Fruit fly (Drosophila melanogaster) whole organism, embryonic: Measurements from ENCODE around the gene CG4382.

ENCODE experiments used
- B-H2 ChIP-seq: fragments of 200-800 bp; sonication (Bioruptor generic); optimal IDR thresholded peaks from 2 replicates; lab custom pipeline; 2018; ENCODE audit warnings: missing biosample characterization, mild to moderate bottlenecking, missing genetic modification characterization
- CG10321 ChIP-seq: fragments of 200-800 bp; sonication (Bioruptor generic); IDR thresholded peaks from 2 replicates; pipeline ENCODE4 v1.3.6; 2022; ENCODE audit warnings: missing biosample characterization, missing genetic modification characterization
- CG10366 ChIP-seq: fragments of 200-800 bp; sonication (Bioruptor generic); IDR thresholded peaks from 2 replicates; pipeline ENCODE4 v1.3.6; 2022; ENCODE audit warnings: missing biosample characterization, missing genetic modification characterization
- CG11247 ChIP-seq: fragments of 200-800 bp; sonication (Bioruptor generic); IDR thresholded peaks from 2 replicates; pipeline ENCODE4 v1.3.6; 2022; ENCODE audit warnings: missing biosample characterization, missing genetic modification characterization
- CG14014 ChIP-seq: fragments of 200-800 bp; sonication (Bioruptor generic); IDR thresholded peaks from 2 replicates; pipeline ENCODE4 v1.3.6; 2022; ENCODE audit warnings: missing biosample characterization, missing genetic modification characterization
- CG1603 ChIP-seq: fragments of 200-800 bp; sonication (Bioruptor generic); optimal IDR thresholded peaks from 2 replicates; lab custom pipeline; 2019; ENCODE audit warnings: missing biosample characterization, mild to moderate bottlenecking, missing genetic modification characterization, moderate library complexity
- CG16779 ChIP-seq: fragments of 200-800 bp; sonication (Bioruptor generic); IDR thresholded peaks from 2 replicates; pipeline ENCODE4 v1.3.6; 2022; ENCODE audit warnings: missing biosample characterization, missing genetic modification characterization
- CG16815 ChIP-seq: fragments of 200-800 bp; sonication (Bioruptor generic); optimal IDR thresholded peaks from 3 replicates; lab custom pipeline; 2017; ENCODE audit warnings: missing biosample characterization, mild to moderate bottlenecking, missing genetic modification characterization
- CG18619 ChIP-seq: fragments of 200-800 bp; sonication (Bioruptor generic); optimal IDR thresholded peaks from 3 replicates; lab custom pipeline; 2017; ENCODE audit warnings: missing biosample characterization, mild to moderate bottlenecking, missing genetic modification characterization
- CG2678 ChIP-seq: fragments of 200-800 bp; sonication (Bioruptor generic); optimal IDR thresholded peaks from 3 replicates; lab custom pipeline; 2019; ENCODE audit warnings: missing biosample characterization, mild to moderate bottlenecking, missing genetic modification characterization, moderate library complexity
- CG3065 ChIP-seq: fragments of 200-800 bp; sonication (Bioruptor generic); optimal IDR thresholded peaks from 2 replicates; lab custom pipeline; 2016; ENCODE audit warnings: missing biosample characterization, missing genetic modification characterization
- CG32767 ChIP-seq: fragments of 200-800 bp; sonication (Bioruptor generic); IDR thresholded peaks from 2 replicates; pipeline ENCODE4 v1.3.6; 2022; ENCODE audit warnings: missing biosample characterization, missing genetic modification characterization
- CG32772 ChIP-seq: fragments of 200-800 bp; sonication (Bioruptor generic); IDR thresholded peaks from 2 replicates; pipeline ENCODE4 v1.3.6; 2022; ENCODE audit warnings: missing biosample characterization, missing genetic modification characterization
- CG3281 ChIP-seq: fragments of 200-800 bp; sonication (Bioruptor generic); optimal IDR thresholded peaks from 3 replicates; lab custom pipeline; 2017; ENCODE audit warnings: missing biosample characterization, mild to moderate bottlenecking, missing genetic modification characterization
- CG33213 ChIP-seq: fragments of 200-800 bp; sonication (Bioruptor generic); optimal IDR thresholded peaks from 3 replicates; lab custom pipeline; 2016; ENCODE audit warnings: missing biosample characterization, missing genetic modification characterization
- CG34224 ChIP-seq: fragments of 200-800 bp; sonication (Bioruptor generic); IDR thresholded peaks from 3 replicates; pipeline ENCODE4 v1.3.6; 2022; ENCODE audit warnings: missing biosample characterization, missing genetic modification characterization; ENCODE audit not compliant: partially characterized antibody
- CG34376 ChIP-seq: fragments of 200-800 bp; sonication (Bioruptor generic); optimal IDR thresholded peaks from 2 replicates; lab custom pipeline; 2018; ENCODE audit warnings: missing biosample characterization, mild to moderate bottlenecking, missing genetic modification characterization
- CG4424 ChIP-seq: fragments of 200-800 bp; sonication (Bioruptor generic); optimal IDR thresholded peaks from 3 replicates; lab custom pipeline; 2016; ENCODE audit warnings: missing biosample characterization, missing genetic modification characterization
- CG4820 ChIP-seq: fragments of 200-800 bp; sonication (Bioruptor generic); optimal IDR thresholded peaks from 3 replicates; lab custom pipeline; 2016; ENCODE audit warnings: missing biosample characterization, missing genetic modification characterization
- CG6272 ChIP-seq: fragments of 200-800 bp; sonication (Bioruptor generic); IDR thresholded peaks from 2 replicates; pipeline ENCODE4 v1.3.6; 2022; ENCODE audit warnings: missing biosample characterization, missing genetic modification characterization
- CG6765 ChIP-seq: fragments of 200-800 bp; sonication (Bioruptor generic); optimal IDR thresholded peaks from 3 replicates; lab custom pipeline; 2017; ENCODE audit warnings: missing biosample characterization, mild to moderate bottlenecking, missing genetic modification characterization
- D19A ChIP-seq: fragments of 200-800 bp; optimal IDR thresholded peaks from 3 replicates; lab custom pipeline; 2019; ENCODE audit warnings: missing biosample characterization, mild to moderate bottlenecking, missing genetic modification characterization, moderate library complexity
- Doc3 ChIP-seq: fragments of 200-800 bp; sonication (Bioruptor generic); IDR thresholded peaks from 3 replicates; pipeline ENCODE4 v1.3.6; 2022; ENCODE audit warnings: missing biosample characterization, missing genetic modification characterization; ENCODE audit not compliant: partially characterized antibody
- E2f1 ChIP-seq: fragments of 200-800 bp; sonication (Bioruptor generic); IDR thresholded peaks from 2 replicates; pipeline ENCODE4 v1.3.6; 2022; ENCODE audit warnings: missing biosample characterization, missing genetic modification characterization
- E2f2 ChIP-seq: fragments of 200-800 bp; sonication (Bioruptor generic); IDR thresholded peaks from 2 replicates; pipeline ENCODE4 v1.3.6; 2022; ENCODE audit warnings: missing biosample characterization, missing genetic modification characterization
- H2.0 ChIP-seq: fragments of 200-800 bp; sonication (Bioruptor generic); IDR thresholded peaks from 2 replicates; pipeline ENCODE4 v1.3.6; 2022; ENCODE audit warnings: missing biosample characterization, missing genetic modification characterization
- HLH4C ChIP-seq: fragments of 200-800 bp; sonication (Bioruptor generic); IDR thresholded peaks from 3 replicates; pipeline ENCODE4 v1.3.6; 2022; ENCODE audit warnings: missing biosample characterization, missing genetic modification characterization; ENCODE audit not compliant: partially characterized antibody
- Hr78 ChIP-seq, 2 experiments: fragments of 200-800 bp in 1 of 2; fragments of >200 bp in 1 of 2; sonication (Bioruptor generic) in 1 of 2; optimal IDR thresholded peaks; 2 replicates each; lab custom pipeline; 2017 to 2019; ENCODE audit warnings: missing biosample characterization in 2 of 2, missing genetic modification characterization in 2 of 2, mild to moderate bottlenecking in 1 of 2, moderate library complexity in 1 of 2
- Meics ChIP-seq: fragments of 200-800 bp; sonication (Bioruptor generic); optimal IDR thresholded peaks from 2 replicates; lab custom pipeline; 2017; ENCODE audit warnings: missing biosample characterization, mild to moderate bottlenecking, missing genetic modification characterization
- Myb ChIP-seq: fragments of 200-800 bp; sonication (Bioruptor generic); optimal IDR thresholded peaks from 2 replicates; lab custom pipeline; 2016; ENCODE audit warnings: missing biosample characterization, missing genetic modification characterization
- Rfx ChIP-seq: fragments of 200-800 bp; sonication (Bioruptor generic); IDR thresholded peaks from 2 replicates; pipeline ENCODE4 v1.3.6; 2022; ENCODE audit warnings: missing biosample characterization, missing genetic modification characterization
- Rx ChIP-seq: fragments of 200-800 bp; sonication (Bioruptor generic); IDR thresholded peaks from 2 replicates; pipeline ENCODE4 v1.3.6; 2022; ENCODE audit warnings: missing biosample characterization, missing genetic modification characterization
- Side ChIP-seq: fragments of 200-800 bp; sonication (Bioruptor generic); optimal IDR thresholded peaks from 2 replicates; lab custom pipeline; 2016; ENCODE audit warnings: missing biosample characterization, missing genetic modification characterization
- btn ChIP-seq: fragments of 200-800 bp; sonication (Bioruptor generic); optimal IDR thresholded peaks from 2 replicates; lab custom pipeline; 2016; ENCODE audit warnings: missing biosample characterization, missing genetic modification characterization
- croc ChIP-seq: fragments of 200-800 bp; sonication (Bioruptor generic); conservative IDR thresholded peaks from 3 replicates; pipeline ENCODE4 v1.3.6; 2022; ENCODE audit warnings: missing biosample characterization, missing genetic modification characterization
- cwo ChIP-seq: fragments of 200-800 bp; sonication (Bioruptor generic); optimal IDR thresholded peaks from 3 replicates; lab custom pipeline; 2017; ENCODE audit warnings: missing biosample characterization, missing genetic modification characterization, mild to moderate bottlenecking, moderate library complexity, missing genetic modification reagents
- dimm ChIP-seq: fragments of 200-800 bp; sonication (Bioruptor generic); IDR thresholded peaks from 2 replicates; pipeline ENCODE4 v1.3.6; 2022; ENCODE audit warnings: missing biosample characterization, missing genetic modification characterization
- ems ChIP-seq: fragments of 200-800 bp; sonication (Bioruptor generic); optimal IDR thresholded peaks from 3 replicates; lab custom pipeline; 2016; ENCODE audit warnings: missing biosample characterization, missing genetic modification characterization
- exex ChIP-seq: fragments of 200-800 bp; sonication (Bioruptor generic); optimal IDR thresholded peaks from 4 replicates; lab custom pipeline; 2018; ENCODE audit warnings: missing biosample characterization, mild to moderate bottlenecking, missing genetic modification characterization, moderate library complexity
- fd3F ChIP-seq: fragments of 200-800 bp; sonication (Bioruptor generic); optimal IDR thresholded peaks from 2 replicates; lab custom pipeline; 2018; ENCODE audit warnings: missing biosample characterization, mild to moderate bottlenecking, missing genetic modification characterization, moderate library complexity
- gsb ChIP-seq: fragments of 200-800 bp; sonication (Bioruptor generic); IDR thresholded peaks from 2 replicates; pipeline ENCODE4 v1.3.6; 2022; ENCODE audit warnings: missing biosample characterization, missing genetic modification characterization
- ind ChIP-seq: fragments of 200-800 bp; sonication (Bioruptor generic); optimal IDR thresholded peaks from 3 replicates; lab custom pipeline; 2016; ENCODE audit warnings: missing biosample characterization, missing genetic modification characterization
- kay ChIP-seq: fragments of 200-800 bp; sonication (Bioruptor generic); optimal IDR thresholded peaks from 2 replicates; lab custom pipeline; 2016; ENCODE audit warnings: missing biosample characterization, missing genetic modification characterization
- mam ChIP-seq: fragments of 200-800 bp; sonication (Bioruptor generic); optimal IDR thresholded peaks from 3 replicates; lab custom pipeline; 2016; ENCODE audit warnings: missing biosample characterization, missing genetic modification characterization
- mirr ChIP-seq: fragments of 200-800 bp; sonication (Bioruptor generic); optimal IDR thresholded peaks from 3 replicates; lab custom pipeline; 2018; ENCODE audit warnings: missing biosample characterization, mild to moderate bottlenecking, missing genetic modification characterization
- prd ChIP-seq, 3 experiments: fragments of >200 bp in 2 of 3; fragments of 200-800 bp in 1 of 3; sonication (Bioruptor generic) in 1 of 3; optimal IDR thresholded peaks in 2 of 3; IDR thresholded peaks in 1 of 3; 2 replicates in 2 of 3; 3 replicates in 1 of 3; pipeline versions ENCODE4 v1.3.6 to Lab custom; 2017 to 2022; ENCODE audit warnings: missing biosample characterization in 1 of 3, missing genetic modification characterization in 1 of 3
- ro ChIP-seq: fragments of 200-800 bp; sonication (Bioruptor generic); IDR thresholded peaks from 2 replicates; pipeline ENCODE4 v1.3.6; 2022; ENCODE audit warnings: missing biosample characterization, missing genetic modification characterization
- sug ChIP-seq: fragments of 200-800 bp; optimal IDR thresholded peaks from 2 replicates; lab custom pipeline; 2019; ENCODE audit warnings: missing biosample characterization, mild to moderate bottlenecking, missing genetic modification characterization, moderate library complexity
- tgo ChIP-seq: fragments of 200-800 bp; sonication (Bioruptor generic); IDR thresholded peaks from 3 replicates; pipeline ENCODE4 v1.3.6; 2022; ENCODE audit warnings: missing biosample characterization, missing genetic modification characterization
- tin ChIP-seq: fragments of 200-800 bp; sonication (Bioruptor generic); optimal IDR thresholded peaks from 3 replicates; lab custom pipeline; 2016; ENCODE audit warnings: missing biosample characterization, missing genetic modification characterization
- unc-4 ChIP-seq: fragments of 200-800 bp; sonication (Bioruptor generic); IDR thresholded peaks from 2 replicates; pipeline ENCODE4 v1.3.6; 2022; ENCODE audit warnings: missing biosample characterization, missing genetic modification characterization; ENCODE audit not compliant: partially characterized antibody
- wor ChIP-seq: fragments of 200-800 bp; sonication (Bioruptor generic); IDR thresholded peaks from 2 replicates; pipeline ENCODE4 v1.3.6; 2022; ENCODE audit warnings: missing biosample characterization, missing genetic modification characterization

The CG4382 gene

DNA sequence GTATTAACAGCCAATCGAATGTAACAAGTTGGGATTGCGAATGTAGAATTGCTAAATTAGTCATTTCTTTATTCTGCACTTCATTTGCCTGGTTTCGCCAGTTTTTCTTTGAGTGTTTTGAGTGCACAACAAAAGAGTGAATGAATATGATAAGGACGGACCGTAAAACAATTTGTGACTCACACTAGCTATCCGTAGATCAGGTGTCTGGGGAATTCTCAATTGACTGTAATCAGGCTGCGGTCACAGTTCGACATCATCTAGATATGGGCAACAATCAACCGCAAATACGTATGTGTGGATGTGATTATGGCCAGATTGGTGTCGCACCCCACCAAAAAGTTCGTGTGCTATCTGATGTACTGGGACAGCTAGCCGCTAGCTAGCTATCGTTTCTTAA, 19.3 kb upstream of the CG4382 start (continued):
- TF ChIP-seq ro (no peak), mam (GFP tag; lab: Kevin White, UChicago) (no peak), CG6272 (GFP tag; lab: Robert Waterston, UW) (no peak), fd3F (GFP tag; lab: Kevin White, UChicago) (no peak), E2f2 (no peak), CG3065 (no peak), CG3281 (GFP tag; lab: Kevin White, UChicago) (no peak), Myb (GFP tag; lab: Kevin White, UChicago) (no peak), E2f1 (GFP tag; lab: Robert Waterston, UW) (no peak), kay (peak; percentile 54), CG10321 (GFP tag; lab: Robert Waterston, UW) (no peak), exex (tag; lab: Kevin White, UChicago) (peak; percentile 95), CG10366 (GFP tag; lab: Robert Waterston, UW) (no peak), cwo (GFP tag; lab: Kevin White, UChicago) (peak; percentile 41), CG16779 (GFP tag; lab: Robert Waterston, UW) (no peak), CG33213 (GFP tag; lab: Kevin White, UChicago) (no peak), ems (GFP tag; lab: Kevin White, UChicago) (no peak), Hr78 (GFP tag; optimal IDR thresholded peaks at IDR 0.05; lab: Kevin White, UChicago) (peak in 1 of 2 experiments; percentile 23), CG32767 (no peak), ind (GFP tag; lab: Kevin White, UChicago) (no peak), CG14014 (GFP tag; lab: Robert Waterston, UW) (no peak), prd (optimal IDR thresholded peaks at IDR 0.05; lab: Kevin White, UChicago) (no peak), prd (GFP tag; IDR thresholded peaks at IDR 0.05; lab: Robert Waterston, UW) (no peak), CG18619 (GFP tag; lab: Kevin White, UChicago) (no peak), HLH4C (no peak), Doc3 (GFP tag; lab: Robert Waterston, UW) (no peak), Side (no peak), CG2678 (tag; lab: Kevin White, UChicago) (no peak), CG6765 (GFP tag; lab: Kevin White, UChicago) (no peak), gsb (GFP tag; lab: Robert Waterston, UW) (no peak), CG34224 (GFP tag; lab: Robert Waterston, UW) (no peak), unc-4 (GFP tag; lab: Robert Waterston, UW) (no peak), Meics (GFP tag; lab: Kevin White, UChicago) (no peak), CG16815 (GFP tag; lab: Kevin White, UChicago) (no peak), CG4424 (GFP tag; lab: Kevin White, UChicago) (no peak), B-H2 (GFP tag; lab: Kevin White, UChicago) (no peak), sug (tag; lab: Kevin White, UChicago) (peak; percentile 91), tin (GFP tag; lab: Kevin White, UChicago) (no peak), CG4820 (GFP tag; lab: Kevin White, UChicago) (no peak), wor (GFP tag; lab: Robert Waterston, UW) (no peak), tgo (GFP tag; lab: Robert Waterston, UW) (no peak), Rx (GFP tag; lab: Robert Waterston, UW) (no peak), Rfx (GFP tag; lab: Robert Waterston, UW) (peak; percentile 29; the same call in 1 of the 2 replicates), CG34376 (GFP tag; lab: Kevin White, UChicago) (peak; percentile 80), CG11247 (no peak), btn (GFP tag; lab: Kevin White, UChicago) (no peak), mirr (GFP tag; lab: Kevin White, UChicago) (peak; percentile 91), croc (no peak), CG1603 (tag; lab: Kevin White, UChicago) (no peak), dimm (GFP tag; lab: Robert Waterston, UW) (no peak), H2.0 (GFP tag; lab: Robert Waterston, UW) (no peak), CG32772 (GFP tag; lab: Robert Waterston, UW) (no peak), D19A (no peak)
